Worm (Caenorhabditis elegans) whole organism, L4 larva: Measurements from ENCODE around the gene marc-5.
"Not testable (repeated sequence)": the region's sequence is repeated elsewhere in the genome, so short reads cannot be mapped to it uniquely, and the experiment has no call there.

Source experiments
- F10B5.3 ChIP-seq: sonication (generic microtip); optimal IDR thresholded peaks from 2 replicates; lab custom pipeline; 2016; ENCODE audit warnings: mild to moderate bottlenecking, missing genetic modification characterization, missing compliant biosample characterization
- F49E8.2 ChIP-seq: sonication (generic microtip); optimal IDR thresholded peaks from 2 replicates; lab custom pipeline; 2016; ENCODE audit warnings: missing compliant biosample characterization, mild to moderate bottlenecking, missing genetic modification characterization, borderline replicate concordance
- R02D3.7 ChIP-seq: fragments of 150-350 bp; sonication (generic microtip); optimal IDR thresholded peaks from 3 replicates; lab custom pipeline; 2014; ENCODE audit warnings: missing biosample characterization, missing genetic modification characterization
- Y5F2A.4 ChIP-seq: fragments of 200-800 bp; sonication (Bioruptor generic); optimal IDR thresholded peaks from 2 replicates; lab custom pipeline; 2018; ENCODE audit warnings: mild to moderate bottlenecking, missing genetic modification characterization, missing compliant biosample characterization
- Y75B8A.6 ChIP-seq: fragments of 200-800 bp; sonication (Bioruptor generic); IDR thresholded peaks from 2 replicates; pipeline ENCODE4 v1.3.6; 2022; ENCODE audit warnings: missing genetic modification reagents, missing genetic modification characterization, missing compliant biosample characterization
- ZK337.2 ChIP-seq: fragments of 200-800 bp; sonication (Bioruptor generic); IDR thresholded peaks from 2 replicates; pipeline ENCODE4 v1.3.6; 2022; ENCODE audit warnings: missing genetic modification reagents, missing genetic modification characterization, missing compliant biosample characterization
- ZK546.5 ChIP-seq, 2 experiments: sonication (generic microtip); optimal IDR thresholded peaks; 2 replicates each; lab custom pipeline; 2017; ENCODE audit warnings: missing biosample characterization in 2 of 2, missing genetic modification characterization in 2 of 2
- aha-1 ChIP-seq: fragments of 150-350 bp; peaks from one replicate; lab custom pipeline; 2014; ENCODE audit warnings: missing biosample characterization, missing genetic modification characterization
- attf-4 ChIP-seq: sonication (generic microtip); optimal IDR thresholded peaks from 3 replicates; lab custom pipeline; 2017; ENCODE audit warnings: missing biosample characterization, missing genetic modification characterization
- ceh-44 ChIP-seq: fragments of 200-800 bp; sonication (Bioruptor generic); IDR thresholded peaks from 2 replicates; pipeline ENCODE4 v1.3.6; 2022; ENCODE audit warnings: missing genetic modification reagents, missing genetic modification characterization, missing compliant biosample characterization
- ces-1 ChIP-seq: fragments of 150-350 bp; sonication (generic microtip); optimal IDR thresholded peaks from 4 replicates; lab custom pipeline; 2014; ENCODE audit warnings: missing biosample characterization, missing genetic modification reagents, missing genetic modification characterization
- ctbp-1 ChIP-seq: fragments of 200-800 bp; sonication (Bioruptor generic); IDR thresholded peaks from 2 replicates; pipeline ENCODE4 v1.3.6; 2022; ENCODE audit warnings: missing genetic modification reagents, missing genetic modification characterization, missing compliant biosample characterization
- daf-8 ChIP-seq: fragments of 200-800 bp; sonication (Bioruptor generic); IDR thresholded peaks from 2 replicates; pipeline ENCODE4 v1.3.6; 2022; ENCODE audit warnings: missing genetic modification characterization, missing compliant biosample characterization
- egl-43 ChIP-seq: fragments of 200-800 bp; sonication (Bioruptor generic); IDR thresholded peaks from 2 replicates; pipeline ENCODE4 v1.3.6; 2022; ENCODE audit warnings: missing genetic modification reagents, missing genetic modification characterization, missing compliant biosample characterization
- fkh-10 ChIP-seq: fragments of 150-350 bp; optimal IDR thresholded peaks from 2 replicates; lab custom pipeline; 2014; ENCODE audit warnings: missing biosample characterization, missing genetic modification reagents, missing genetic modification characterization
- hlh-11 ChIP-seq: fragments of 200-800 bp; sonication (Bioruptor generic); optimal IDR thresholded peaks from 2 replicates; lab custom pipeline; 2018; ENCODE audit warnings: mild to moderate bottlenecking, missing genetic modification characterization, missing compliant biosample characterization
- hlh-30 ChIP-seq: sonication (generic microtip); optimal IDR thresholded peaks from 2 replicates; lab custom pipeline; 2017; ENCODE audit warnings: antibody characterized with exemption, mild to moderate bottlenecking, missing genetic modification characterization, missing compliant biosample characterization; ENCODE audit not compliant: insufficient read depth
- lin-1 ChIP-seq: fragments of 200-800 bp; sonication (Bioruptor generic); IDR thresholded peaks from 2 replicates; pipeline ENCODE4 v1.3.6; 2022; ENCODE audit warnings: missing genetic modification reagents, missing genetic modification characterization, missing compliant biosample characterization
- lin-38 ChIP-seq: fragments of 200-800 bp; sonication (Bioruptor generic); IDR thresholded peaks from 2 replicates; pipeline ENCODE4 v1.3.6; 2022; ENCODE audit warnings: missing genetic modification reagents, missing genetic modification characterization, missing compliant biosample characterization
- mep-1 ChIP-seq: fragments of 150-350 bp; sonication (generic microtip); optimal IDR thresholded peaks from 3 replicates; lab custom pipeline; 2014; ENCODE audit warnings: missing biosample characterization, missing genetic modification characterization
- nhr-102 ChIP-seq: sonication (generic microtip); optimal IDR thresholded peaks from 2 replicates; lab custom pipeline; 2016; ENCODE audit warnings: mild to moderate bottlenecking, missing genetic modification characterization, moderate library complexity, missing compliant biosample characterization
- nhr-28 ChIP-seq: fragments of 150-350 bp; optimal IDR thresholded peaks from 2 replicates; lab custom pipeline; 2014; ENCODE audit warnings: missing biosample characterization, missing genetic modification characterization
- nhr-6 ChIP-seq: fragments of 150-350 bp; optimal IDR thresholded peaks from 2 replicates; lab custom pipeline; 2014; ENCODE audit warnings: missing biosample characterization, missing genetic modification characterization
- rbr-2 ChIP-seq: sonication (generic microtip); optimal IDR thresholded peaks from 2 replicates; lab custom pipeline; 2016; ENCODE audit warnings: missing genotype, missing genetic modification characterization, missing compliant biosample characterization
- saeg-2 ChIP-seq: fragments of 200-800 bp; sonication (Bioruptor generic); IDR thresholded peaks from 2 replicates; pipeline ENCODE4 v1.3.6; 2022; ENCODE audit warnings: missing genetic modification reagents, missing genetic modification characterization, missing compliant biosample characterization
- sdz-12 ChIP-seq: fragments of 200-800 bp; sonication (Bioruptor generic); optimal IDR thresholded peaks from 2 replicates; lab custom pipeline; 2018; ENCODE audit warnings: mild to moderate bottlenecking, missing genetic modification characterization, missing compliant biosample characterization
- set-16 ChIP-seq: fragments of 200-800 bp; sonication (Bioruptor generic); IDR thresholded peaks from 2 replicates; pipeline ENCODE4 v1.3.6; 2022; ENCODE audit warnings: missing genetic modification reagents, missing genetic modification characterization, missing compliant biosample characterization
- skn-1 ChIP-seq: fragments of 150-350 bp; optimal IDR thresholded peaks from 2 replicates; lab custom pipeline; 2014; ENCODE audit warnings: missing biosample characterization, missing genetic modification characterization
- tag-97 ChIP-seq: fragments of 200-800 bp; sonication (Bioruptor generic); IDR thresholded peaks from 2 replicates; pipeline ENCODE4 v1.3.6; 2022; ENCODE audit warnings: missing genetic modification characterization, missing compliant biosample characterization
- unc-39 ChIP-seq: sonication (generic microtip); optimal IDR thresholded peaks from 2 replicates; lab custom pipeline; 2017; ENCODE audit warnings: missing biosample characterization, missing genetic modification characterization
- unc-62 ChIP-seq, 3 experiments: fragments of 150-350 bp in 1 of 3; sonication (generic microtip); optimal IDR thresholded peaks in 2 of 3; peaks in 1 of 3; 1 replicate in 1 of 3; 2 replicates in 2 of 3; lab custom pipeline; 2014 to 2017; ENCODE audit warnings: missing biosample characterization in 3 of 3, missing genetic modification characterization in 3 of 3, missing genetic modification reagents in 3 of 3, missing genotype in 1 of 3

The marc-5 gene

DNA sequence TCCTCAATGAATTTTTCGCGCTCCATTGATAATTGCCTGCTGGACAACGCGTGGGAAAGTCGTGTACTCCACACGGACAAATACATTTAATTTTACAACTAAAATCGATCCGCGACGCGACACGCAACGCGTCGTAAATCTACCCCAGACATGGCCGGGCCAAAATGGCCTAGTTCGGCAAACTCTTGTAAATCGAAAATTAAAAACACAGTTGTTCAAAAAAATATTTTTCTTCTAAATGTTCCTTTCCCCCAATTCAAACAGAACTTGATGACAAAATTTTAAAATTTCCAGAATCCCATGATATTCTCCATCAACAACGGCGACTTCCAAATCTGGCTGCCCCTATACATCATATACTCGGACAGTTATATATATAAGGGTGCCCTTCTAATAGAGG, 50.3 kb downstream of the marc-5 start, which contains the start of gene sre-55:
Gene sre-55, plus strand, starts transcription at position 301 of the 400 bp plus-strand sequence.
- TF ChIP-seq unc-62 (GFP tag; optimal IDR thresholded peaks at IDR 0.05 in 1 of 2; lab: Kevin White, UChicago) = no peak
- no peak for TF ChIP-seq unc-62 (tag; optimal IDR thresholded peaks at IDR 0.05; lab: Kevin White, UChicago)
- no peak for TF ChIP-seq F49E8.2 (tag; lab: Kevin White, UChicago)
- no peak for TF ChIP-seq rbr-2 (tag; lab: Kevin White, UChicago)
- no peak for TF ChIP-seq lin-38 (GFP tag; lab: Robert Waterston, UW)
- no peak for TF ChIP-seq R02D3.7 (tag; lab: Kevin White, UChicago)
- no peak for TF ChIP-seq fkh-10 (GFP tag; lab: Kevin White, UChicago)
- TF ChIP-seq ctbp-1 (GFP tag; lab: Robert Waterston, UW) = no peak
- TF ChIP-seq ces-1 = no peak

DNA sequence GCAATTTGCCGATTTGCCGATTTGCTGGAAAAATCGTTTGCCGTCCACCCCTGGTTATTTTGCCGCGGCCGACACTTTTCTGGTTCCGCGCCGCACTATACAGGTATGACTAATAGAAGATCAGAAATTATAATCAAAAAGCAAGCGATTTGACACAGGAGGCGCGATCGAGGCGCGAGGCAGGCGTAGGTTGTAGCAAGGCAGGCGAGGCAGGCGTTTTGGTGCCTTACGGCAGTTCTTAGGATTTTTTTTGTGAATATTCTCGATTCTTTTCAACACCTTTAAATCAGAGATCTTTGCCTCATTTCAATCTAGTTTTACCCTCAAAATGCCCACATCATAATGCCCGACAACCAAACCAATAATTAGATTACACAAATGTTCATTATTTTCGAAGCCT, 55.2 kb downstream of the marc-5 start, which contains the start of gene sre-56:
Gene sre-56, plus strand, starts transcription at position 301 of the 400 bp plus-strand sequence.
- TF ChIP-seq aha-1 (tag; lab: Kevin White, UChicago) (peak; percentile 51), saeg-2 (GFP tag; lab: Robert Waterston, UW) (no peak), hlh-11 (tag; lab: Kevin White, UChicago) (no peak), Y5F2A.4 (no peak), F10B5.3 (no peak), daf-8 (GFP tag; lab: Robert Waterston, UW) (no peak)

DNA sequence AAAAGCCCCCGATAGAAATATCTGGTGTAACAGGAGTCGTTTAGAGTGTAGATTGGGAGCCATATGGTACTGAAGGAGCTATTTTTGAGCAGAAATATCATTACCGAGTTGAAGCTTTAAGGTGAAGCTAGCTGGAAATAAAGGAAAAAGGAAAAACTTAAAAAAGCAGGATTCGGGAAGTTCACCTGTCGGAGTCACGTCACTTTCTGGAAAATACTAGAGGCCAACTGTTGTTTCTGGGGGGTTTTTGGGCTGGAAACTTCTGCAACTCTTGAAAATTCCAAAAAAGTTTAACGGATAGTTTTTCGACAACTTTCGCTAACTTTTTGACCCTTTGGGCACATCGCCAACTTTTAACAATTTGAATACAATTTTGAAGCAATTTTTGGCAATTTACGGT, 56.0 kb downstream of the marc-5 start, which contains the start of gene sre-53:
Gene sre-53, minus strand, starts transcription at position 101 of the 400 bp plus-strand sequence.
- TF ChIP-seq mep-1 (tag; lab: Kevin White, UChicago) (no peak), ceh-44 (GFP tag; lab: Robert Waterston, UW) (no peak)

DNA sequence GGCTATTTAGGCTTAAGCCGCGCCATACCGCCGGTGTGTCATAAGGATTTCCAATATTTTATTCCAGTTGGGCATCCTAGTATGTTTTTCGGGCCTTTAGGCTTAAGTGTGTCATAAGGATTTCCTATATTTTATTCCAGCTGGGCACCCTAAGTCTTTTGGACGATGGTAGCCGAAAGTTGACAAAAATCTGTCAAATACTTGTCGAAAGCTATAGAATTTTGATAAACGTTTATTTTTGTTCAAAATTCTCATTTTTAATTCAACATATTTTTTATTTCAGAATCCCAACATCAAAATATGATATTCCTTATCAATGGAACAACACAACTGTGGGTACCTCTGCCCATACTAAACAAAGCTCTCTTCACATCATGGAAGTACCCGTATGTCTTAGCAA, 60.8 kb downstream of the marc-5 start, which contains the start of gene sre-49:
Gene sre-49, plus strand, starts transcription at position 301 of the 400 bp plus-strand sequence.
- TF ChIP-seq lin-1; hlh-30 (tag; lab: Kevin White, UChicago); nhr-28 (tag; lab: Kevin White, UChicago): not testable (repeated sequence)

DNA sequence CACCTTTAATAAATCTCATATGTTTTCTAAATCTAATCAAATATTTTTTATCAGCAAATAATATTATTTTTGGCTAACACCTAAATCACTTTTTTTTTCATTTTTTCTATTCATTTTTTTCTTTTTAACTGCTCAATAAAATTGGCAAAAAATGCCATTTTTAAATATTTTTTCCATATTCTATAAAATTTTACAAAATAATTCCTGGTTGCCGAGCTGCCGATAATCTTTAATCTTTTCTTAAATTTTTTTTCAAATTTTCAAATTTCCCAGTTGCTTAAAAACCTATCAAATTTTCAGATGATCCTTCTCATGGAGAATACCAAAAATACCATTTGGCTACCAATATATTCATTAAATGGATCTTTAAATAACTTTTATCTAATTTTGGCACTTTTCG, 67.8 kb downstream of the marc-5 start, which contains the start of gene sre-51:
Gene sre-51, plus strand, starts transcription at position 301 of the 400 bp plus-strand sequence.
- TF ChIP-seq ZK337.2 (GFP tag; lab: Robert Waterston, UW) (no peak), skn-1 (tag; lab: Kevin White, UChicago) (no peak), egl-43 (GFP tag; lab: Robert Waterston, UW) (no peak), nhr-6 (tag; lab: Kevin White, UChicago) (no peak), ZK546.5 (tag; optimal IDR thresholded peaks at IDR 0.05; lab: Kevin White, UChicago) (no peak), nhr-102 (tag; lab: Kevin White, UChicago) (no peak), unc-39 (tag; lab: Kevin White, UChicago) (no peak), set-16 (GFP tag; lab: Robert Waterston, UW) (no peak), Y75B8A.6 (GFP tag; lab: Robert Waterston, UW) (no peak), attf-4 (tag; lab: Kevin White, UChicago) (no peak)

DNA sequence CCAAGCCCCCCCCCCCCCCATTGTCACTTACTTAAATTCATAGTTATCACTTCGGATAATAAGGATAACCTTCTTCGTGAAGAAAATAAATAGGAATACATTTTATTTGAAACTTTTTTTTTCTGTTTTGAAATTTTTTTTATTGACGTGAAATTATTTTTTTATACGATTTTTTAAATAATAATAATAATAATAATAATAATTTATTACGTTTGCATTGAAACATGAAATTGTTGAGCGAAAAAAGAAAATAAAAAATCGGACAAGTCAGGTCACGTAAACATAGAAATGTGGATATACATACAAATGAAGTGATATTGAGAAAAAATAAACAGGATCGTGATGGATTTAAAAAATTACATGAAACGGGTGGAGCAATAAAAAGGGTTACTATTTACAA, 69.7 kb downstream of the marc-5 start, which contains the start of gene C50E10.2:
Gene C50E10.2, minus strand, starts transcription at position 101 of the 400 bp plus-strand sequence.
- TF ChIP-seq nhr-28 (tag; lab: Kevin White, UChicago) (no peak), sdz-12 (GFP tag; lab: Kevin White, UChicago) (no peak), tag-97 (no peak), aha-1 (tag; lab: Kevin White, UChicago) (no peak)
- TF ChIP-seq, all 104 proteins: peak for 0
